Fruit fly (Drosophila melanogaster) whole organism, embryonic: ENCODE results near the gene CG43136.

Experiments used
- CG16863 ChIP-seq: fragments of 200-800 bp; sonication (Bioruptor generic); optimal IDR thresholded peaks from 3 replicates; lab custom pipeline; 2016; ENCODE audit warnings: missing biosample characterization, missing genetic modification characterization
- CG18764 ChIP-seq: fragments of 200-800 bp; sonication (Bioruptor generic); optimal IDR thresholded peaks from 3 replicates; lab custom pipeline; 2016; ENCODE audit warnings: missing biosample characterization, missing genetic modification characterization
- CG33557 ChIP-seq: fragments of 200-800 bp; sonication (Bioruptor generic); optimal IDR thresholded peaks from 2 replicates; lab custom pipeline; 2019; ENCODE audit warnings: missing biosample characterization, mild to moderate bottlenecking, missing genetic modification characterization, moderate library complexity
- CG3407 ChIP-seq: fragments of 200-800 bp; sonication (Bioruptor generic); optimal IDR thresholded peaks from 2 replicates; lab custom pipeline; 2018; ENCODE audit warnings: missing biosample characterization, mild to moderate bottlenecking, missing genetic modification characterization
- CG7786 ChIP-seq: fragments of 200-800 bp; sonication (Bioruptor generic); optimal IDR thresholded peaks from 2 replicates; lab custom pipeline; 2016; ENCODE audit warnings: missing biosample characterization, missing genetic modification characterization
- D19A ChIP-seq: fragments of 200-800 bp; optimal IDR thresholded peaks from 3 replicates; lab custom pipeline; 2019; ENCODE audit warnings: missing biosample characterization, mild to moderate bottlenecking, missing genetic modification characterization, moderate library complexity
- E2f2 ChIP-seq: fragments of 200-800 bp; sonication (Bioruptor generic); IDR thresholded peaks from 2 replicates; pipeline ENCODE4 v1.3.6; 2022; ENCODE audit warnings: missing biosample characterization, missing genetic modification characterization
- Lim3 ChIP-seq: fragments of 200-800 bp; sonication (Bioruptor generic); IDR thresholded peaks from 2 replicates; pipeline ENCODE4 v1.3.6; 2022; ENCODE audit warnings: missing biosample characterization, missing genetic modification characterization
- Med ChIP-seq: fragments of 200-800 bp; sonication (Bioruptor generic); peaks from one replicate; lab custom pipeline; 2016; ENCODE audit warnings: missing biosample characterization, missing genetic modification characterization, mild to moderate bottlenecking, inconsistent platforms, moderate library complexity
- az2 ChIP-seq: fragments of 200-800 bp; sonication (Bioruptor generic); optimal IDR thresholded peaks from 3 replicates; lab custom pipeline; 2016; ENCODE audit warnings: missing biosample characterization, missing genetic modification characterization
- emc ChIP-seq: fragments of 200-800 bp; sonication (Bioruptor generic); optimal IDR thresholded peaks from 2 replicates; lab custom pipeline; 2016; ENCODE audit warnings: missing biosample characterization, missing genetic modification characterization
- pb ChIP-seq: fragments of 200-800 bp; sonication (Bioruptor generic); optimal IDR thresholded peaks from 3 replicates; lab custom pipeline; 2016; ENCODE audit warnings: missing biosample characterization, missing genetic modification characterization
- tin ChIP-seq: fragments of 200-800 bp; sonication (Bioruptor generic); optimal IDR thresholded peaks from 3 replicates; lab custom pipeline; 2016; ENCODE audit warnings: missing biosample characterization, missing genetic modification characterization
- zfh1 ChIP-seq: fragments of 200-800 bp; sonication (Bioruptor generic); IDR thresholded peaks from 3 replicates; pipeline ENCODE4 v1.3.6; 2022; ENCODE audit warnings: missing biosample characterization, missing genetic modification characterization

DNA sequence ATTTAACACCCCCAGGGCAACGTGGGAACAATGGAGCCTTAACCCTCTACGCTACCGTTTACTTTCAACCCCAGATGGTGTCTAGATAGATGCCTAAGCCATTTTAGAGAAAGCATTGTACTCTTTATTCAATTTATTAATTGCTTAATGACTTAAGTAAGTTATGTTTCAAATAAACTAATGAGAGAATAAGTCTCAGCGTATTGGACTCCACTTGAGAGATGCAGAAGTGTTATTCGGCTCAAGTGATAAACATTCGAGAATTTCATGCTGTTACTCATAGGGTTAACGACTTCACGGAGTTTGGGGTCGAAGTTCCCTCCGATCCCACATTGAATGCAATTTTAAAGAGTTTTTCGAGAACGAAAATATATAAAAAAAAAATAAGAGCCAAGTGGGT is 34.7 kb downstream of the CG43136 start:
- TF ChIP-seq CG3407 (GFP tag; lab: Kevin White, UChicago) (no peak), emc (GFP tag; lab: Kevin White, UChicago) (no peak), Lim3 (GFP tag; lab: Robert Waterston, UW) (no peak), CG7786 (GFP tag; lab: Kevin White, UChicago) (no peak), pb (GFP tag; lab: Kevin White, UChicago) (no peak), CG16863 (GFP tag; lab: Kevin White, UChicago) (no peak), CG18764 (GFP tag; lab: Kevin White, UChicago) (no peak), CG33557 (GFP tag; lab: Kevin White, UChicago) (no peak), E2f2 (no peak), D19A (tag; lab: Kevin White, UChicago) (no peak), Med (GFP tag; lab: Kevin White, UChicago) (no peak), zfh1 (GFP tag; lab: Robert Waterston, UW) (no peak), tin (GFP tag; lab: Kevin White, UChicago) (no peak), az2 (GFP tag; lab: Kevin White, UChicago) (no peak)
